Fruit fly (Drosophila melanogaster) whole organism, embryonic: ENCODE measurements around the gene cindr.

Experiments
- Bgb ChIP-seq: fragments of 200-800 bp; sonication (Bioruptor generic); IDR thresholded peaks from 2 replicates; pipeline ENCODE4 v1.3.6; 2022; ENCODE audit warnings: missing biosample characterization, missing genetic modification characterization; ENCODE audit not compliant: partially characterized antibody
- BtbVII ChIP-seq: fragments of 200-800 bp; sonication (Bioruptor generic); optimal IDR thresholded peaks from 3 replicates; lab custom pipeline; 2017; ENCODE audit warnings: missing biosample characterization, mild to moderate bottlenecking, missing genetic modification characterization
- C15 ChIP-seq: fragments of 200-800 bp; sonication (Bioruptor generic); IDR thresholded peaks from 3 replicates; pipeline ENCODE4 v1.3.6; 2022; ENCODE audit warnings: missing biosample characterization, missing genetic modification characterization
- CG10366 ChIP-seq: fragments of 200-800 bp; sonication (Bioruptor generic); IDR thresholded peaks from 2 replicates; pipeline ENCODE4 v1.3.6; 2022; ENCODE audit warnings: missing biosample characterization, missing genetic modification characterization
- CG11504 ChIP-seq: fragments of 200-800 bp; sonication (Bioruptor generic); optimal IDR thresholded peaks from 3 replicates; lab custom pipeline; 2019; ENCODE audit warnings: missing biosample characterization, mild to moderate bottlenecking, missing genetic modification characterization, moderate library complexity
- CG12104 ChIP-seq: fragments of 200-800 bp; sonication (Bioruptor generic); optimal IDR thresholded peaks from 3 replicates; lab custom pipeline; 2016; ENCODE audit warnings: missing biosample characterization, missing genetic modification characterization
- CG12744 ChIP-seq: fragments of 200-800 bp; sonication (Bioruptor generic); optimal IDR thresholded peaks from 2 replicates; lab custom pipeline; 2016; ENCODE audit warnings: missing biosample characterization, missing genetic modification characterization
- CG14014 ChIP-seq: fragments of 200-800 bp; sonication (Bioruptor generic); IDR thresholded peaks from 2 replicates; pipeline ENCODE4 v1.3.6; 2022; ENCODE audit warnings: missing biosample characterization, missing genetic modification characterization
- CG14667 ChIP-seq: fragments of 200-800 bp; sonication (Bioruptor generic); IDR thresholded peaks from 2 replicates; pipeline ENCODE4 v1.3.6; 2022; ENCODE audit warnings: missing biosample characterization, missing genetic modification characterization
- CG1647 ChIP-seq: fragments of 200-800 bp; sonication (Bioruptor generic); optimal IDR thresholded peaks from 3 replicates; lab custom pipeline; 2016; ENCODE audit warnings: missing biosample characterization, missing genetic modification characterization
- CG2678 ChIP-seq: fragments of 200-800 bp; sonication (Bioruptor generic); optimal IDR thresholded peaks from 3 replicates; lab custom pipeline; 2019; ENCODE audit warnings: missing biosample characterization, mild to moderate bottlenecking, missing genetic modification characterization, moderate library complexity
- CG30020 ChIP-seq: fragments of 200-800 bp; optimal IDR thresholded peaks from 2 replicates; lab custom pipeline; 2019; ENCODE audit warnings: missing biosample characterization, mild to moderate bottlenecking, missing genetic modification characterization, moderate library complexity
- CG3281 ChIP-seq: fragments of 200-800 bp; sonication (Bioruptor generic); optimal IDR thresholded peaks from 3 replicates; lab custom pipeline; 2017; ENCODE audit warnings: missing biosample characterization, mild to moderate bottlenecking, missing genetic modification characterization
- CG4617 ChIP-seq: fragments of 200-800 bp; sonication (Bioruptor generic); optimal IDR thresholded peaks from 3 replicates; lab custom pipeline; 2016; ENCODE audit warnings: missing biosample characterization, missing genetic modification characterization, borderline replicate concordance
- CG4707 ChIP-seq: fragments of 200-800 bp; sonication (Bioruptor generic); optimal IDR thresholded peaks from 2 replicates; lab custom pipeline; 2018; ENCODE audit warnings: missing biosample characterization, mild to moderate bottlenecking, missing genetic modification characterization, moderate library complexity
- CG7372 ChIP-seq: fragments of 200-800 bp; sonication (Bioruptor generic); IDR thresholded peaks from 2 replicates; pipeline ENCODE4 v1.3.6; 2022; ENCODE audit warnings: missing biosample characterization, missing genetic modification characterization
- CG8924 ChIP-seq: fragments of 200-800 bp; optimal IDR thresholded peaks from 3 replicates; lab custom pipeline; 2019; ENCODE audit warnings: missing biosample characterization, mild to moderate bottlenecking, missing genetic modification characterization, moderate library complexity
- CG9876 ChIP-seq: fragments of 200-800 bp; sonication (Bioruptor generic); optimal IDR thresholded peaks from 2 replicates; lab custom pipeline; 2016; ENCODE audit warnings: missing biosample characterization, missing genetic modification characterization
- Dbx ChIP-seq: fragments of 200-800 bp; sonication (Bioruptor generic); IDR thresholded peaks from 3 replicates; pipeline ENCODE4 v1.3.6; 2022; ENCODE audit warnings: missing biosample characterization, missing genetic modification characterization
- Dp ChIP-seq: fragments of 200-800 bp; sonication (Bioruptor generic); optimal IDR thresholded peaks from 2 replicates; lab custom pipeline; 2018; ENCODE audit warnings: missing biosample characterization, mild to moderate bottlenecking, missing genetic modification characterization, moderate library complexity
- Dref ChIP-seq: fragments of 200-800 bp; sonication (Bioruptor generic); IDR thresholded peaks from 2 replicates; pipeline ENCODE4 v1.3.6; 2022; ENCODE audit warnings: missing biosample characterization, missing genetic modification characterization
- E2f2 ChIP-seq: fragments of 200-800 bp; sonication (Bioruptor generic); IDR thresholded peaks from 2 replicates; pipeline ENCODE4 v1.3.6; 2022; ENCODE audit warnings: missing biosample characterization, missing genetic modification characterization
- Elba2 ChIP-seq: fragments of 200-800 bp; sonication (Bioruptor generic); optimal IDR thresholded peaks from 3 replicates; lab custom pipeline; 2016; ENCODE audit warnings: missing biosample characterization, missing genetic modification characterization
- GATAe ChIP-seq: fragments of 200-800 bp; sonication (Bioruptor generic); conservative IDR thresholded peaks from 2 replicates; pipeline ENCODE4 v1.3.6; 2022; ENCODE audit warnings: missing biosample characterization, missing genetic modification characterization
- H2.0 ChIP-seq: fragments of 200-800 bp; sonication (Bioruptor generic); IDR thresholded peaks from 2 replicates; pipeline ENCODE4 v1.3.6; 2022; ENCODE audit warnings: missing biosample characterization, missing genetic modification characterization
- HLH3B ChIP-seq: fragments of 200-800 bp; sonication (Bioruptor generic); IDR thresholded peaks from 2 replicates; pipeline ENCODE4 v1.3.6; 2022; ENCODE audit warnings: missing biosample characterization, missing genetic modification characterization
- Hr51 ChIP-seq, 2 experiments: fragments of 200-800 bp; sonication (Bioruptor generic); optimal IDR thresholded peaks; 2 replicates in 1 of 2; 3 replicates in 1 of 2; lab custom pipeline; 2016 to 2018; ENCODE audit warnings: missing biosample characterization in 2 of 2, missing genetic modification characterization in 2 of 2, mild to moderate bottlenecking in 1 of 2, moderate library complexity in 1 of 2
- Hsf ChIP-seq: fragments of 200-800 bp; sonication (Bioruptor generic); optimal IDR thresholded peaks from 3 replicates; lab custom pipeline; 2016; ENCODE audit warnings: missing biosample characterization, missing genetic modification characterization
- Myb ChIP-seq: fragments of 200-800 bp; sonication (Bioruptor generic); optimal IDR thresholded peaks from 2 replicates; lab custom pipeline; 2016; ENCODE audit warnings: missing biosample characterization, missing genetic modification characterization
- Nf-YC ChIP-seq: fragments of 200-800 bp; optimal IDR thresholded peaks from 3 replicates; lab custom pipeline; 2019; ENCODE audit warnings: missing biosample characterization, mild to moderate bottlenecking, missing genetic modification characterization, moderate library complexity
- Ptx1 ChIP-seq: fragments of 200-800 bp; sonication (Bioruptor generic); IDR thresholded peaks from 2 replicates; pipeline ENCODE4 v1.3.6; 2022; ENCODE audit warnings: missing biosample characterization, missing genetic modification characterization
- Sry-β ChIP-seq: fragments of 200-800 bp; sonication (Bioruptor generic); optimal IDR thresholded peaks from 2 replicates; lab custom pipeline; 2018; ENCODE audit warnings: missing biosample characterization, mild to moderate bottlenecking, missing genetic modification characterization, moderate library complexity
- Sry-δ ChIP-seq: fragments of 200-800 bp; sonication (Bioruptor generic); optimal IDR thresholded peaks from 2 replicates; lab custom pipeline; 2016; ENCODE audit warnings: missing biosample characterization, missing genetic modification characterization
- Trl ChIP-seq, 3 experiments: fragments of >200 bp in 2 of 3; fragments of 200-800 bp in 1 of 3; sonication (Bioruptor generic) in 1 of 3; optimal IDR thresholded peaks; 2 replicates in 1 of 3; 3 replicates in 2 of 3; lab custom pipeline; 2016 to 2017; ENCODE audit warnings: missing biosample characterization in 1 of 3, missing genetic modification characterization in 1 of 3
- bbx ChIP-seq: fragments of 200-800 bp; sonication (Bioruptor generic); IDR thresholded peaks from 2 replicates; pipeline ENCODE4 v1.3.6; 2022; ENCODE audit warnings: missing biosample characterization, missing genetic modification characterization; ENCODE audit not compliant: partially characterized antibody
- caup ChIP-seq: fragments of 200-800 bp; sonication (Bioruptor generic); optimal IDR thresholded peaks from 3 replicates; lab custom pipeline; 2017; ENCODE audit warnings: missing biosample characterization, mild to moderate bottlenecking, missing genetic modification characterization, moderate library complexity; ENCODE audit not compliant: severe bottlenecking
- dm ChIP-seq: fragments of 200-800 bp; sonication (Bioruptor generic); optimal IDR thresholded peaks from 3 replicates; lab custom pipeline; 2016; ENCODE audit warnings: missing biosample characterization, missing genetic modification characterization
- eyg ChIP-seq: fragments of 200-800 bp; sonication (Bioruptor generic); optimal IDR thresholded peaks from 3 replicates; lab custom pipeline; 2016; ENCODE audit warnings: missing biosample characterization, missing genetic modification characterization
- ken ChIP-seq: fragments of 200-800 bp; sonication (Bioruptor generic); IDR thresholded peaks from 3 replicates; pipeline ENCODE4 v1.3.6; 2022; ENCODE audit warnings: missing biosample characterization, missing genetic modification characterization
- luna ChIP-seq: fragments of 200-800 bp; sonication (Bioruptor generic); optimal IDR thresholded peaks from 2 replicates; lab custom pipeline; 2016; ENCODE audit warnings: missing biosample characterization, missing genetic modification characterization
- maf-S ChIP-seq: fragments of 200-800 bp; sonication (Bioruptor generic); optimal IDR thresholded peaks from 2 replicates; lab custom pipeline; 2016; ENCODE audit warnings: missing biosample characterization, missing genetic modification characterization
- mirr ChIP-seq: fragments of 200-800 bp; sonication (Bioruptor generic); optimal IDR thresholded peaks from 3 replicates; lab custom pipeline; 2018; ENCODE audit warnings: missing biosample characterization, mild to moderate bottlenecking, missing genetic modification characterization
- repo ChIP-seq: fragments of 200-800 bp; sonication (Bioruptor generic); optimal IDR thresholded peaks from 2 replicates; lab custom pipeline; 2016; ENCODE audit warnings: missing biosample characterization, missing genetic modification characterization
- scrt ChIP-seq: fragments of 200-800 bp; sonication (Bioruptor generic); optimal IDR thresholded peaks from 2 replicates; lab custom pipeline; 2018; ENCODE audit warnings: missing biosample characterization, mild to moderate bottlenecking, missing genetic modification characterization, moderate library complexity
- sens ChIP-seq: fragments of 200-800 bp; sonication (Bioruptor generic); peaks from one replicate; lab custom pipeline; 2016; ENCODE audit warnings: missing biosample characterization, missing genetic modification characterization
- sima ChIP-seq: fragments of 200-800 bp; sonication (Bioruptor generic); optimal IDR thresholded peaks from 2 replicates; lab custom pipeline; 2016; ENCODE audit warnings: missing biosample characterization, missing genetic modification characterization
- sisA ChIP-seq: fragments of 200-800 bp; sonication (Bioruptor generic); IDR thresholded peaks from 2 replicates; pipeline ENCODE4 v1.3.6; 2022; ENCODE audit warnings: missing biosample characterization, missing genetic modification characterization
- slbo ChIP-seq: fragments of 200-800 bp; sonication (Bioruptor generic); IDR thresholded peaks from 2 replicates; pipeline ENCODE4 v1.3.6; 2022; ENCODE audit warnings: missing biosample characterization, missing genetic modification characterization
- sqz ChIP-seq: fragments of 200-800 bp; sonication (Bioruptor generic); optimal IDR thresholded peaks from 3 replicates; lab custom pipeline; 2018; ENCODE audit warnings: missing biosample characterization, mild to moderate bottlenecking, missing genetic modification characterization
- vnd ChIP-seq: fragments of 200-800 bp; sonication (Bioruptor generic); IDR thresholded peaks from 3 replicates; pipeline ENCODE4 v1.3.6; 2022; ENCODE audit warnings: missing biosample characterization, missing genetic modification characterization; ENCODE audit not compliant: partially characterized antibody
- zfh2 ChIP-seq: fragments of 200-800 bp; sonication (Bioruptor generic); optimal IDR thresholded peaks from 2 replicates; lab custom pipeline; 2016; ENCODE audit warnings: missing biosample characterization, missing genetic modification characterization

Gene cindr

dm6 chr3R:30789363-30789762 is 19.1 kb upstream of the cindr start (continued):
- TF ChIP-seq HLH3B (peak; percentile 64; the same call in 1 of the 2 replicates), maf-S (GFP tag; lab: Kevin White, UChicago) (peak; percentile 25), Dbx (GFP tag; lab: Robert Waterston, UW) (peak; percentile 66), CG4707 (no peak), sima (peak; percentile 7), scrt (GFP tag; lab: Kevin White, UChicago) (no peak), CG11504 (no peak), C15 (GFP tag; lab: Robert Waterston, UW) (0 out of 3 replicates have a peak, but pooled peaks have one; percentile 59), luna (GFP tag; lab: Kevin White, UChicago) (no peak), CG12104 (GFP tag; lab: Kevin White, UChicago) (no peak), dm (no peak), bbx (GFP tag; lab: Robert Waterston, UW) (peak; percentile 82), Dref (GFP tag; lab: Robert Waterston, UW) (peak; percentile 94), repo (GFP tag; lab: Kevin White, UChicago) (no peak), E2f2 (GFP tag; lab: Robert Waterston, UW) (peak; percentile 99), Elba2 (GFP tag; lab: Kevin White, UChicago) (no peak), ken (GFP tag; lab: Robert Waterston, UW) (peak; percentile 47; the same call in 1 of the 3 replicates), CG10366 (GFP tag; lab: Robert Waterston, UW) (peak; percentile 63), Dp (peak; percentile 79), sens (peak; percentile 78), eyg (GFP tag; lab: Kevin White, UChicago) (no peak), mirr (no peak), BtbVII (GFP tag; lab: Kevin White, UChicago) (no peak), Myb (GFP tag; lab: Kevin White, UChicago) (peak; percentile 12), CG7372 (GFP tag; lab: Robert Waterston, UW) (peak; percentile 68), Nf-YC (peak; percentile 65), CG3281 (peak; percentile 15), CG14667 (GFP tag; lab: Robert Waterston, UW) (peak; percentile 40; the same call in 1 of the 2 replicates), caup (GFP tag; lab: Kevin White, UChicago) (no peak), CG2678 (tag; lab: Kevin White, UChicago) (peak; percentile 17), GATAe (no peak), sisA (GFP tag; lab: Robert Waterston, UW) (peak; percentile 57; the same call in 1 of the 2 replicates), Hsf (GFP tag; lab: Kevin White, UChicago) (no peak), CG12744 (no peak), CG8924 (tag; lab: Kevin White, UChicago) (no peak), Sry-δ (GFP tag; lab: Kevin White, UChicago) (peak; percentile 20), Sry-β (GFP tag; lab: Kevin White, UChicago) (no peak), zfh2 (GFP tag; lab: Kevin White, UChicago) (peak; percentile 15), CG14014 (GFP tag; lab: Robert Waterston, UW) (peak; percentile 87), CG30020 (tag; lab: Kevin White, UChicago) (no peak), slbo (GFP tag; lab: Robert Waterston, UW) (peak; percentile 70), Bgb (GFP tag; lab: Robert Waterston, UW) (peak; percentile 75), vnd (0 out of 3 replicates have a peak, but pooled peaks have one; percentile 6), CG4617 (GFP tag; lab: Kevin White, UChicago) (no peak), CG9876 (no peak), Ptx1 (peak; percentile 61), CG1647 (GFP tag; lab: Kevin White, UChicago) (no peak), sqz (GFP tag; lab: Kevin White, UChicago) (no peak), Trl (optimal IDR thresholded peaks at IDR 0.05; lab: Kevin White, UChicago) (no peak), Trl (GFP tag; optimal IDR thresholded peaks at IDR 0.05; lab: Kevin White, UChicago) (peak; percentile 39), Hr51 (GFP tag; optimal IDR thresholded peaks at IDR 0.05; lab: Kevin White, UChicago) (peak in 1 of 2 experiments; percentile 21), H2.0 (GFP tag; lab: Robert Waterston, UW) (peak; percentile 41; the same call in 1 of the 2 replicates)
